Worm (Caenorhabditis elegans): ENCODE measurements around the gene try-4.

The try-4 gene

ce11 chrV:20873144-20873543, 12.2 kb upstream of the try-4 start:
- TF ChIP-seq zfp-3 (GFP tag; conservative IDR thresholded peaks at IDR 0.05) (no peak), ces-1 (GFP tag; optimal IDR thresholded peaks at IDR 0.05) (peak; percentile 85), fkh-10 (GFP tag; optimal IDR thresholded peaks at IDR 0.05) (peak; percentile 55), sdz-12 (GFP tag; optimal IDR thresholded peaks at IDR 0.05) (no peak)

- TF ChIP-seq nhr-10 (tag; optimal IDR thresholded peaks at IDR 0.05) (no peak), mdl-1 (tag; optimal IDR thresholded peaks at IDR 0.05) (no peak), dve-1 (tag; optimal IDR thresholded peaks at IDR 0.05; ENCODE audit: insufficient read depth) (peak; percentile 10), dmd-9 (GFP tag; IDR thresholded peaks at IDR 0.05) (no peak), aly-2 (tag; optimal IDR thresholded peaks at IDR 0.05) (no peak), nhr-11 (tag; optimal IDR thresholded peaks at IDR 0.05) (no peak), egl-43 (GFP tag; IDR thresholded peaks at IDR 0.05) (no peak), dmd-6 (GFP tag; IDR thresholded peaks at IDR 0.05) (peak; percentile 67), nhr-48 (tag; optimal IDR thresholded peaks at IDR 0.05) (peak; percentile 35), aha-1 (tag) (no peak), daf-16 (GFP tag; optimal IDR thresholded peaks at IDR 0.05) (no peak), daf-16 (tag; optimal IDR thresholded peaks at IDR 0.05) (peak; percentile 39), zfp-3 (GFP tag; conservative IDR thresholded peaks at IDR 0.05) (no peak), unc-62 (GFP tag; optimal IDR thresholded peaks at IDR 0.05 in 1 of 2) (peak in 1 of 2 experiments; percentile 81), unc-62 (tag; optimal IDR thresholded peaks at IDR 0.05) (no peak), tag-97 (GFP tag; IDR thresholded peaks at IDR 0.05) (no peak), hlh-30 (tag; optimal IDR thresholded peaks at IDR 0.05; ENCODE audit: insufficient read depth) (peak; percentile 54), saeg-2 (GFP tag; IDR thresholded peaks at IDR 0.05) (no peak), cey-2 (tag; optimal IDR thresholded peaks at IDR 0.05; ENCODE audit: borderline replicate concordance, insufficient read depth) (no peak), mxl-2 (GFP tag; conservative IDR thresholded peaks at IDR 0.05) (peak; percentile 97)
These were observed 10.2 kb upstream of the try-4 start for ce11 chrV:20871194-20871593.

- TF ChIP-seq D1046.2 (GFP tag; IDR thresholded peaks at IDR 0.05) (no peak), egl-27 (tag; optimal IDR thresholded peaks at IDR 0.05) (no peak), aha-1 (tag) (peak; percentile 61), hmg-1.1 (GFP tag; IDR thresholded peaks at IDR 0.05) (no peak)
These were observed 9.7 kb upstream of the try-4 start for ce11 chrV:20870633-20871032.

ce11 chrV:20868329-20868728, 7.4 kb upstream of the try-4 start, which contains the start of gene F31D4.8:
F31D4.8 (minus strand) TSS chrV:20868429.
- TF ChIP-seq aha-1 (tag): peak; percentile 41
- no peak for TF ChIP-seq daf-16 (GFP tag; optimal IDR thresholded peaks at IDR 0.05)
- peak; percentile 20 for TF ChIP-seq daf-16 (tag; optimal IDR thresholded peaks at IDR 0.05)
- TF ChIP-seq F49E8.2 (tag; optimal IDR thresholded peaks at IDR 0.05; ENCODE audit: borderline replicate concordance): no peak

ce11 chrV:20866406-20866805, 5.5 kb upstream of the try-4 start:
- TF ChIP-seq lin-13 (GFP tag; optimal IDR thresholded peaks at IDR 0.05) (no peak), lin-38 (GFP tag; IDR thresholded peaks at IDR 0.05) (no peak), unc-130 (GFP tag; optimal IDR thresholded peaks at IDR 0.05) (no peak), nhr-28 (tag; optimal IDR thresholded peaks at IDR 0.05) (peak; percentile 18), F44E2.7 (GFP tag; IDR thresholded peaks at IDR 0.05) (no peak), daf-16 (GFP tag; optimal IDR thresholded peaks at IDR 0.05) (no peak), daf-16 (tag; optimal IDR thresholded peaks at IDR 0.05) (peak; percentile 96), nhr-41 (GFP tag; IDR thresholded peaks at IDR 0.05) (no peak), tag-97 (GFP tag; IDR thresholded peaks at IDR 0.05) (no peak), ama-1 (optimal IDR thresholded peaks at IDR 0.05) (no peak), mep-1 (tag; optimal IDR thresholded peaks at IDR 0.05) (peak; percentile 59), unc-39 (tag; optimal IDR thresholded peaks at IDR 0.05) (no peak), arid-1 (GFP tag; conservative IDR thresholded peaks at IDR 0.05) (no peak), dve-1 (tag; optimal IDR thresholded peaks at IDR 0.05; ENCODE audit: insufficient read depth) (peak; percentile 70), hlh-30 (tag; optimal IDR thresholded peaks at IDR 0.05; ENCODE audit: insufficient read depth) (no peak), lir-3 (tag; optimal IDR thresholded peaks at IDR 0.05) (no peak), fos-1 (tag; optimal IDR thresholded peaks at IDR 0.05) (no peak), nhr-102 (tag; optimal IDR thresholded peaks at IDR 0.05) (no peak), daf-19 (GFP tag; conservative IDR thresholded peaks at IDR 0.05) (no peak), nhr-6 (tag; optimal IDR thresholded peaks at IDR 0.05) (no peak), ztf-7 (tag; optimal IDR thresholded peaks at IDR 0.05) (no peak), T20F7.1 (GFP tag; optimal IDR thresholded peaks at IDR 0.05) (peak; percentile 48), dmd-6 (GFP tag; IDR thresholded peaks at IDR 0.05) (peak; percentile 68), dmd-9 (GFP tag; IDR thresholded peaks at IDR 0.05) (no peak), ceh-82 (tag; optimal IDR thresholded peaks at IDR 0.05) (no peak), ces-1 (GFP tag; optimal IDR thresholded peaks at IDR 0.05) (no peak)

Measured in whole organism, L4 larva.